Worm (Caenorhabditis elegans): ENCODE results near the gene jmjd-5.
A peak's percentile ranks its signal among the peaks of the same experiment; 100 is the strongest.

The jmjd-5 gene

ce11 chrV:11133516-11133915 lies 6.2 kb downstream of the jmjd-5 start:
- TF ChIP-seq fos-1 (tag; optimal IDR thresholded peaks at IDR 0.05) (no peak), zag-1 (tag; optimal IDR thresholded peaks at IDR 0.05) (no peak), ztf-11 (tag; optimal IDR thresholded peaks at IDR 0.05) (no peak), C16A3.4 (tag; optimal IDR thresholded peaks at IDR 0.05) (no peak), sox-4 (tag; optimal IDR thresholded peaks at IDR 0.05) (no peak), elt-3 (tag; optimal IDR thresholded peaks at IDR 0.05) (no peak), mep-1 (tag; optimal IDR thresholded peaks at IDR 0.05) (no peak), snpc-4 (tag; optimal IDR thresholded peaks at IDR 0.05) (no peak), ceh-82 (tag; optimal IDR thresholded peaks at IDR 0.05) (no peak), jun-1 (tag; optimal IDR thresholded peaks at IDR 0.05) (no peak), lin-13 (GFP tag; optimal IDR thresholded peaks at IDR 0.05) (no peak), lin-15B (tag; optimal IDR thresholded peaks at IDR 0.05) (no peak), lsy-2 (tag; optimal IDR thresholded peaks at IDR 0.05) (no peak), fkh-4 (tag; optimal IDR thresholded peaks at IDR 0.05; ENCODE audit: borderline replicate concordance) (peak; percentile 78), dsc-1 (tag; optimal IDR thresholded peaks at IDR 0.05) (peak; percentile 96)

ce11 chrV:11134296-11134695 lies 7.0 kb downstream of the jmjd-5 start, which contains the start of gene glb-3:
glb-3 (plus strand) TSS chrV:11134596.
- TF ChIP-seq skn-1 (tag; optimal IDR thresholded peaks at IDR 0.05): no peak
- no peak for TF ChIP-seq lin-13 (GFP tag; optimal IDR thresholded peaks at IDR 0.05)
- no peak for TF ChIP-seq tlp-1 (tag; optimal IDR thresholded peaks at IDR 0.05)
- no peak for TF ChIP-seq F16B12.6 (tag; optimal IDR thresholded peaks at IDR 0.05)
- no peak for TF ChIP-seq aly-2 (tag; optimal IDR thresholded peaks at IDR 0.05)
- no peak for TF ChIP-seq sptf-1 (tag; optimal IDR thresholded peaks at IDR 0.05)
- no peak for TF ChIP-seq elt-3 (tag; optimal IDR thresholded peaks at IDR 0.05)
- TF ChIP-seq fkh-8 (tag; optimal IDR thresholded peaks at IDR 0.05): no peak
- TF ChIP-seq Y116A8C.19 (tag; optimal IDR thresholded peaks at IDR 0.05; ENCODE audit: borderline replicate concordance): no peak
- TF ChIP-seq nhr-28 (tag; optimal IDR thresholded peaks at IDR 0.05): no peak

DNA sequence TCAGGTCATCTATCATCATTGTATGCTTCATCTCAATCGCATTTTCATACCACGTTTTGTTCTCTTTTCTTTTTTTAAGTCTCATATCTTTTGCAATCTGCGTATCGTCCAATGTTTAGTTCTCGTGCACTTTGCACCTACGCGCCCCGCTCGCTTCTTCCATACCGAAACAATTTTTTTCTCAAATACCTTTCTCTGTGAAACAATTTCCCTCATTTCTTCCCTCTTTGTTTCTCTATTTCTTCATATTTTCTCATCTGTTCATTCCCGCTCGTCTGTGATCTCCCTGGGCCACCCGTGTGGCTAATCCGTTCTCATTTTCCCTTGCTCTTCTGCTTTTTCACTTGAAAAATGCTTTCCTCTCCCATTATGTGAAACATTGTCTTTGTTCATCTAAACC lies 13.0 kb downstream of the jmjd-5 start:
- TF ChIP-seq rnt-1 (tag; optimal IDR thresholded peaks at IDR 0.05): peak; percentile 41
- no peak for TF ChIP-seq vab-15 (tag; optimal IDR thresholded peaks at IDR 0.05)
- no peak for TF ChIP-seq irx-1 (tag; optimal IDR thresholded peaks at IDR 0.05)
- TF ChIP-seq pqm-1 (tag; optimal IDR thresholded peaks at IDR 0.05): no peak
- TF ChIP-seq unc-86 (tag; optimal IDR thresholded peaks at IDR 0.05): no peak
- no peak for TF ChIP-seq nhr-77 (tag; optimal IDR thresholded peaks at IDR 0.05)
- no peak for TF ChIP-seq C34B4.2 (tag; optimal IDR thresholded peaks at IDR 0.05)
- TF ChIP-seq sptf-1 (tag; optimal IDR thresholded peaks at IDR 0.05): no peak
- no peak for TF ChIP-seq egl-27 (tag; optimal IDR thresholded peaks at IDR 0.05)
- no peak for TF ChIP-seq fkh-10 (GFP tag; optimal IDR thresholded peaks at IDR 0.05)
- TF ChIP-seq fkh-8 (tag; optimal IDR thresholded peaks at IDR 0.05): peak; percentile 6
- no peak for TF ChIP-seq snpc-4 (tag; optimal IDR thresholded peaks at IDR 0.05)
- TF ChIP-seq efl-1 (optimal IDR thresholded peaks at IDR 0.05): peak in 1 of 2 experiments; percentile 25
- no peak for TF ChIP-seq efl-1 (GFP tag; optimal IDR thresholded peaks at IDR 0.05 in 1 of 2)
- no peak for TF ChIP-seq nhr-47 (tag; optimal IDR thresholded peaks at IDR 0.05)
- TF ChIP-seq C04F5.9 (tag; optimal IDR thresholded peaks at IDR 0.05): no peak
- no peak for TF ChIP-seq unc-98 (GFP tag; IDR thresholded peaks at IDR 0.05)
- TF ChIP-seq blmp-1 (tag; optimal IDR thresholded peaks at IDR 0.05): peak; percentile 22
- TF ChIP-seq unc-62 (GFP tag; optimal IDR thresholded peaks at IDR 0.05): no peak
- TF ChIP-seq hpl-2 (GFP tag; optimal IDR thresholded peaks at IDR 0.05): no peak
- no peak for TF ChIP-seq ets-5 (GFP tag; IDR thresholded peaks at IDR 0.05)
- TF ChIP-seq sup-37 (GFP tag; optimal IDR thresholded peaks at IDR 0.05): no peak
- TF ChIP-seq nhr-12 (tag; optimal IDR thresholded peaks at IDR 0.05): no peak
- TF ChIP-seq fkh-4 (tag; optimal IDR thresholded peaks at IDR 0.05; ENCODE audit: borderline replicate concordance): no peak
- no peak for TF ChIP-seq lir-3 (tag; optimal IDR thresholded peaks at IDR 0.05; ENCODE audit: poor library complexity)
- peak in 1 of 2 experiments; percentile 6 for TF ChIP-seq lin-35 (GFP tag; optimal IDR thresholded peaks at IDR 0.05)
- TF ChIP-seq lin-39 (tag; optimal IDR thresholded peaks at IDR 0.05): no peak
- TF ChIP-seq grh-1 (GFP tag; IDR thresholded peaks at IDR 0.05): no peak
- TF ChIP-seq tlp-1 (tag; optimal IDR thresholded peaks at IDR 0.05): no peak
- TF ChIP-seq efl-3 (GFP tag; optimal IDR thresholded peaks at IDR 0.05): no peak
- no peak for TF ChIP-seq nhr-237 (tag; optimal IDR thresholded peaks at IDR 0.05)
- peak; percentile 3 for TF ChIP-seq nhr-85 (tag)
- peak; percentile 84 for TF ChIP-seq lin-14 (GFP tag; optimal IDR thresholded peaks at IDR 0.05)
- peak; percentile 48 for TF ChIP-seq nhr-71 (tag; optimal IDR thresholded peaks at IDR 0.05)

All from whole organism, L1 larva.